Worm (Caenorhabditis elegans) whole organism, L1 larva: ENCODE measurements around the gene F49C5.5.

Source experiments
- C16A3.4 ChIP-seq: fragments of 150-350 bp; optimal IDR thresholded peaks from 2 replicates; lab custom pipeline; 2014; ENCODE audit warnings: missing biosample characterization, missing genetic modification characterization
- F16B12.6 ChIP-seq: fragments of 150-350 bp; optimal IDR thresholded peaks from 2 replicates; lab custom pipeline; 2014; ENCODE audit warnings: missing biosample characterization, missing genetic modification characterization
- ama-1 ChIP-seq: fragments of 150-350 bp; optimal IDR thresholded peaks from 2 replicates; lab custom pipeline; 2014
- ceh-63 ChIP-seq: fragments of 200-800 bp; sonication (Bioruptor generic); optimal IDR thresholded peaks from 2 replicates; lab custom pipeline; 2018; ENCODE audit warnings: mild to moderate bottlenecking, missing genetic modification characterization, missing compliant biosample characterization
- ceh-8 ChIP-seq: fragments of 200-800 bp; sonication (Bioruptor generic); optimal IDR thresholded peaks from 2 replicates; lab custom pipeline; 2018; ENCODE audit warnings: mild to moderate bottlenecking, missing genetic modification characterization, moderate library complexity, missing compliant biosample characterization
- ceh-88 ChIP-seq: fragments of 200-800 bp; sonication (Bioruptor generic); IDR thresholded peaks from 2 replicates; pipeline ENCODE4 v1.3.6; 2022; ENCODE audit warnings: missing genetic modification characterization, missing compliant biosample characterization
- ces-1 ChIP-seq: fragments of 150-350 bp; optimal IDR thresholded peaks from 2 replicates; lab custom pipeline; 2014; ENCODE audit warnings: missing biosample characterization, missing genetic modification reagents, missing genetic modification characterization
- dsc-1 ChIP-seq: sonication (generic microtip); optimal IDR thresholded peaks from 2 replicates; lab custom pipeline; 2016; ENCODE audit warnings: mild to moderate bottlenecking, missing genetic modification characterization, missing compliant biosample characterization
- efl-1 ChIP-seq, 4 experiments: fragments of 150-350 bp; optimal IDR thresholded peaks in 3 of 4; peaks in 1 of 4; 1 replicate in 1 of 4; 2 replicates in 3 of 4; lab custom pipeline; 2014; ENCODE audit warnings: missing biosample characterization in 2 of 4, missing genetic modification characterization in 2 of 4, missing genetic modification reagents in 2 of 4
- efl-3 ChIP-seq: fragments of 200-800 bp; sonication (Bioruptor generic); optimal IDR thresholded peaks from 2 replicates; lab custom pipeline; 2018; ENCODE audit warnings: mild to moderate bottlenecking, missing genetic modification characterization, missing compliant biosample characterization
- egl-27 ChIP-seq, 2 experiments: fragments of 150-350 bp in 1 of 2; sonication (generic microtip); optimal IDR thresholded peaks; 3 replicates each; lab custom pipeline; 2017 to 2018; ENCODE audit warnings: missing biosample characterization in 2 of 2, missing genetic modification characterization in 2 of 2, missing genetic modification reagents in 2 of 2
- elt-2 ChIP-seq: sonication (generic microtip); optimal IDR thresholded peaks from 2 replicates; lab custom pipeline; 2016; ENCODE audit warnings: missing genetic modification characterization, mild to moderate bottlenecking, inconsistent platforms, missing compliant biosample characterization, missing genetic modification reagents
- ets-5 ChIP-seq: fragments of 200-800 bp; sonication (Bioruptor generic); IDR thresholded peaks from 2 replicates; pipeline ENCODE4 v1.3.6; 2022; ENCODE audit warnings: missing genetic modification characterization, missing compliant biosample characterization
- fkh-10 ChIP-seq: sonication (generic microtip); optimal IDR thresholded peaks from 2 replicates; lab custom pipeline; 2017; ENCODE audit warnings: missing biosample characterization, missing genetic modification reagents, missing genetic modification characterization
- fkh-8 ChIP-seq: sonication (generic microtip); optimal IDR thresholded peaks from 2 replicates; lab custom pipeline; 2016; ENCODE audit warnings: mild to moderate bottlenecking, missing genetic modification characterization, missing compliant biosample characterization
- fos-1 ChIP-seq: fragments of 150-350 bp; optimal IDR thresholded peaks from 2 replicates; lab custom pipeline; 2014; ENCODE audit warnings: missing biosample characterization, missing genetic modification characterization
- hlh-17 ChIP-seq: fragments of 200-800 bp; sonication (Bioruptor generic); optimal IDR thresholded peaks from 2 replicates; lab custom pipeline; 2018; ENCODE audit warnings: missing genetic modification characterization, mild to moderate bottlenecking, missing compliant biosample characterization, moderate library complexity, borderline replicate concordance
- isw-1 ChIP-seq: fragments of 200-800 bp; sonication (Bioruptor generic); IDR thresholded peaks from 2 replicates; pipeline ENCODE4 v1.3.6; 2022; ENCODE audit warnings: missing genetic modification characterization, missing compliant biosample characterization
- lin-15B ChIP-seq: fragments of 150-350 bp; sonication (generic microtip); optimal IDR thresholded peaks from 3 replicates; lab custom pipeline; 2014; ENCODE audit warnings: missing biosample characterization, missing genetic modification characterization
- lir-3 ChIP-seq: sonication (generic microtip); optimal IDR thresholded peaks from 2 replicates; lab custom pipeline; 2016; ENCODE audit warnings: mild to moderate bottlenecking, missing genetic modification characterization, moderate library complexity, missing compliant biosample characterization; ENCODE audit not compliant: poor library complexity
- mab-9 ChIP-seq: fragments of 200-800 bp; sonication (Bioruptor generic); IDR thresholded peaks from 2 replicates; pipeline ENCODE4 v1.3.6; 2022; ENCODE audit warnings: missing genetic modification reagents, missing genetic modification characterization, missing compliant biosample characterization
- nhr-47 ChIP-seq: sonication (generic microtip); optimal IDR thresholded peaks from 2 replicates; lab custom pipeline; 2016; ENCODE audit warnings: mild to moderate bottlenecking, missing genetic modification characterization, moderate library complexity, missing compliant biosample characterization
- nhr-71 ChIP-seq: sonication (generic microtip); optimal IDR thresholded peaks from 2 replicates; lab custom pipeline; 2016; ENCODE audit warnings: mild to moderate bottlenecking, missing genetic modification characterization, moderate library complexity, missing compliant biosample characterization
- nhr-76 ChIP-seq: sonication (generic microtip); optimal IDR thresholded peaks from 2 replicates; lab custom pipeline; 2017; ENCODE audit warnings: missing biosample characterization, missing genetic modification characterization
- nhr-85 ChIP-seq: sonication (generic microtip); peaks from one replicate; lab custom pipeline; 2016; ENCODE audit warnings: missing genetic modification characterization, inconsistent platforms, missing compliant biosample characterization
- pag-3 ChIP-seq: sonication (generic microtip); optimal IDR thresholded peaks from 2 replicates; lab custom pipeline; 2017; ENCODE audit warnings: missing genetic modification characterization, mild to moderate bottlenecking, missing compliant biosample characterization, antibody characterized with exemption, borderline replicate concordance; ENCODE audit not compliant: insufficient read depth
- sptf-1 ChIP-seq: fragments of 150-350 bp; optimal IDR thresholded peaks from 2 replicates; lab custom pipeline; 2014; ENCODE audit warnings: missing biosample characterization, missing genetic modification characterization
- xbp-1 ChIP-seq: sonication (generic microtip); optimal IDR thresholded peaks from 2 replicates; lab custom pipeline; 2016; ENCODE audit warnings: missing genetic modification characterization, missing compliant biosample characterization
- zag-1 ChIP-seq: fragments of 150-350 bp; optimal IDR thresholded peaks from 2 replicates; lab custom pipeline; 2014; ENCODE audit warnings: missing biosample characterization, missing genetic modification characterization
- ztf-11 ChIP-seq, 2 experiments: sonication (generic microtip); optimal IDR thresholded peaks; 2 replicates each; lab custom pipeline; 2016 to 2017; ENCODE audit warnings: missing genetic modification characterization in 2 of 2, missing biosample characterization in 1 of 2, missing compliant biosample characterization in 1 of 2
- ztf-4 ChIP-seq: fragments of 150-350 bp; optimal IDR thresholded peaks from 2 replicates; lab custom pipeline; 2014; ENCODE audit warnings: missing biosample characterization, missing genetic modification characterization

The F49C5.5 gene

ce11 chrII:12546413-12546812 is at the start of gene F49C5.5, which contains the start of gene F49C5.10:
TSS of gene F49C5.5 (minus strand) at chrII:12546513.
TSS of gene F49C5.10 (plus strand) at chrII:12546756.
- no peak for TF ChIP-seq efl-1 (optimal IDR thresholded peaks at IDR 0.05; lab: Kevin White, UChicago)
- no peak for TF ChIP-seq efl-1 (GFP tag; optimal IDR thresholded peaks at IDR 0.05 in 1 of 2; lab: Kevin White, UChicago)

- TF ChIP-seq ceh-88 (GFP tag; lab: Robert Waterston, UW) (no peak), ztf-4 (no peak), dsc-1 (tag; lab: Kevin White, UChicago) (no peak)
Measured at ce11 chrII:12580952-12581351, 34.6 kb upstream of the F49C5.5 start, which contains the start of gene clec-4. TSS of gene clec-4 (minus strand) at chrII:12581113.

- no peak for TF ChIP-seq ama-1 (lab: Kevin White, UChicago)
- TF ChIP-seq nhr-85 (tag; lab: Kevin White, UChicago): no peak
- TF ChIP-seq elt-2 (tag; lab: Kevin White, UChicago): peak; percentile 72
- no peak for TF ChIP-seq efl-3 (GFP tag; lab: Kevin White, UChicago)
Measured at ce11 chrII:12577754-12578153, 31.4 kb upstream of the F49C5.5 start, which contains the start of gene clec-8. TSS of gene clec-8 (minus strand) at chrII:12578061.

- TF ChIP-seq efl-1 (optimal IDR thresholded peaks at IDR 0.05; lab: Kevin White, UChicago) (no peak), efl-1 (GFP tag; optimal IDR thresholded peaks at IDR 0.05 in 1 of 2; lab: Kevin White, UChicago) (peak in 1 of 2 experiments; percentile 59), nhr-71 (tag; lab: Kevin White, UChicago) (no peak)
- TF ChIP-seq, all 84 proteins: peak for 1
Measured at ce11 chrII:12574668-12575067, 28.4 kb upstream of the F49C5.5 start, which contains the start of gene Y38E10A.3. TSS of gene Y38E10A.3 (minus strand) at chrII:12574768.

- TF ChIP-seq egl-27 (tag; optimal IDR thresholded peaks at IDR 0.05; lab: Kevin White, UChicago) (no peak), ces-1 (no peak), ets-5 (GFP tag; lab: Robert Waterston, UW) (no peak)
- TF ChIP-seq, all 84 proteins: peak for 0
Measured at ce11 chrII:12573541-12573940, 27.2 kb upstream of the F49C5.5 start, which contains the start of gene Y38E10A.2. TSS of gene Y38E10A.2 (minus strand) at chrII:12573641.

- TF ChIP-seq nhr-47 (tag; lab: Kevin White, UChicago): no peak
- TF ChIP-seq F16B12.6 (tag; lab: Kevin White, UChicago): no peak
- TF ChIP-seq lin-15B (tag; lab: Kevin White, UChicago): no peak
- no peak for TF ChIP-seq fos-1 (tag; lab: Kevin White, UChicago)
- TF ChIP-seq fkh-10: no peak
- TF ChIP-seq fkh-8 (tag; lab: Kevin White, UChicago): no peak
- TF ChIP-seq sptf-1 (tag; lab: Kevin White, UChicago): no peak
Measured at ce11 chrII:12572760-12573159, 26.4 kb upstream of the F49C5.5 start, which contains the start of gene Y38E10A.35. TSS of gene Y38E10A.35 (minus strand) at chrII:12572860.

ce11 chrII:12570523-12570922 is 24.2 kb upstream of the F49C5.5 start, which contains the start of gene Y38E10A.1:
TSS of gene Y38E10A.1 (minus strand) at chrII:12570623.
- TF ChIP-seq mab-9 (GFP tag; lab: Robert Waterston, UW): no peak
- TF ChIP-seq C16A3.4 (tag; lab: Kevin White, UChicago): no peak
- no peak for TF ChIP-seq zag-1
- no peak for TF ChIP-seq isw-1
- TF ChIP-seq pag-3: no peak
- no peak for TF ChIP-seq ceh-8
- no peak for TF ChIP-seq ceh-63 (GFP tag; lab: Kevin White, UChicago)
- no peak for TF ChIP-seq nhr-47 (tag; lab: Kevin White, UChicago)
- TF ChIP-seq xbp-1 (tag; lab: Kevin White, UChicago): no peak
- no peak for TF ChIP-seq lir-3 (tag; lab: Kevin White, UChicago)
- TF ChIP-seq ztf-11 (tag; optimal IDR thresholded peaks at IDR 0.05; lab: Kevin White, UChicago): no peak
- TF ChIP-seq hlh-17 (GFP tag; lab: Kevin White, UChicago): no peak
- no peak for TF ChIP-seq nhr-76
